Worm (Caenorhabditis elegans) whole organism, late embryonic: Measurements from ENCODE around the gene npp-21.

Experiments used
- C08G9.2 ChIP-seq: sonication (generic microtip); optimal IDR thresholded peaks from 2 replicates; lab custom pipeline; 2016; ENCODE audit warnings: mild to moderate bottlenecking, missing genetic modification characterization, moderate library complexity, missing compliant biosample characterization
- K02D7.2 ChIP-seq: sonication (generic microtip); optimal IDR thresholded peaks from 2 replicates; lab custom pipeline; 2017; ENCODE audit warnings: mild to moderate bottlenecking, missing genetic modification characterization, missing compliant biosample characterization
- T23F11.4 ChIP-seq: fragments of 200-800 bp; sonication (Bioruptor generic); optimal IDR thresholded peaks from 2 replicates; lab custom pipeline; 2018; ENCODE audit warnings: mild to moderate bottlenecking, missing genetic modification characterization, missing compliant biosample characterization
- Y22D7AL.16 ChIP-seq: sonication (generic microtip); optimal IDR thresholded peaks from 2 replicates; lab custom pipeline; 2016; ENCODE audit warnings: missing genetic modification characterization, missing compliant biosample characterization
- ahr-1 ChIP-seq: sonication (generic microtip); optimal IDR thresholded peaks from 2 replicates; lab custom pipeline; 2016; ENCODE audit warnings: missing genetic modification characterization, missing compliant biosample characterization
- ceh-18 ChIP-seq: sonication (generic microtip); optimal IDR thresholded peaks from 2 replicates; lab custom pipeline; 2016; ENCODE audit warnings: missing genetic modification characterization, missing compliant biosample characterization
- ceh-19 ChIP-seq: fragments of 200-800 bp; sonication (Bioruptor generic); optimal IDR thresholded peaks from 2 replicates; lab custom pipeline; 2018; ENCODE audit warnings: mild to moderate bottlenecking, missing genetic modification characterization, missing compliant biosample characterization
- ceh-2 ChIP-seq: sonication (generic microtip); optimal IDR thresholded peaks from 2 replicates; lab custom pipeline; 2016; ENCODE audit warnings: missing genotype, missing genetic modification characterization, missing compliant biosample characterization
- ceh-22 ChIP-seq: sonication (generic microtip); optimal IDR thresholded peaks from 2 replicates; lab custom pipeline; 2017; ENCODE audit warnings: missing biosample characterization, missing genetic modification characterization
- ceh-24 ChIP-seq: sonication (generic microtip); optimal IDR thresholded peaks from 2 replicates; lab custom pipeline; 2016; ENCODE audit warnings: mild to moderate bottlenecking, missing genetic modification characterization, missing compliant biosample characterization
- ceh-30 ChIP-seq: fragments of 150-350 bp; optimal IDR thresholded peaks from 2 replicates; lab custom pipeline; 2014; ENCODE audit warnings: missing biosample characterization, missing genetic modification characterization
- ceh-31 ChIP-seq: sonication (generic microtip); optimal IDR thresholded peaks from 2 replicates; lab custom pipeline; 2016; ENCODE audit warnings: missing genetic modification characterization, missing compliant biosample characterization
- ceh-34 ChIP-seq: sonication (generic microtip); optimal IDR thresholded peaks from 2 replicates; lab custom pipeline; 2016; ENCODE audit warnings: mild to moderate bottlenecking, missing genetic modification characterization, missing compliant biosample characterization
- che-1 ChIP-seq: sonication (generic microtip); optimal IDR thresholded peaks from 2 replicates; lab custom pipeline; 2016; ENCODE audit warnings: mild to moderate bottlenecking, missing genetic modification characterization, missing compliant biosample characterization
- dve-1 ChIP-seq: sonication (generic microtip); optimal IDR thresholded peaks from 2 replicates; lab custom pipeline; 2017; ENCODE audit warnings: antibody characterized with exemption, mild to moderate bottlenecking, missing genetic modification characterization, missing compliant biosample characterization
- elt-4 ChIP-seq: sonication (generic microtip); optimal IDR thresholded peaks from 2 replicates; lab custom pipeline; 2016; ENCODE audit warnings: missing genetic modification characterization, missing compliant biosample characterization
- ets-4 ChIP-seq: sonication (generic microtip); optimal IDR thresholded peaks from 2 replicates; lab custom pipeline; 2016; ENCODE audit warnings: missing genetic modification characterization, missing compliant biosample characterization
- eyg-1 ChIP-seq: sonication (generic microtip); optimal IDR thresholded peaks from 2 replicates; lab custom pipeline; 2016; ENCODE audit warnings: missing genotype, missing genetic modification characterization, missing compliant biosample characterization
- fax-1 ChIP-seq: sonication (generic microtip); optimal IDR thresholded peaks from 2 replicates; lab custom pipeline; 2016; ENCODE audit warnings: missing genotype, missing genetic modification characterization, missing compliant biosample characterization
- fkh-10 ChIP-seq: fragments of 150-350 bp; optimal IDR thresholded peaks from 2 replicates; lab custom pipeline; 2014; ENCODE audit warnings: missing biosample characterization, missing genetic modification reagents, missing genetic modification characterization
- fkh-6 ChIP-seq: sonication (generic microtip); optimal IDR thresholded peaks from 2 replicates; lab custom pipeline; 2016; ENCODE audit warnings: missing genetic modification characterization, missing compliant biosample characterization
- gmeb-2 ChIP-seq: sonication (generic microtip); optimal IDR thresholded peaks from 2 replicates; lab custom pipeline; 2016; ENCODE audit warnings: missing genetic modification characterization, inconsistent platforms, missing compliant biosample characterization
- hlh-30 ChIP-seq: sonication (generic microtip); optimal IDR thresholded peaks from 2 replicates; lab custom pipeline; 2017; ENCODE audit warnings: antibody characterized with exemption, missing genetic modification characterization, missing compliant biosample characterization; ENCODE audit not compliant: insufficient read depth
- hlh-8 ChIP-seq: sonication (generic microtip); optimal IDR thresholded peaks from 2 replicates; lab custom pipeline; 2016; ENCODE audit warnings: missing genotype, missing genetic modification characterization, missing compliant biosample characterization
- lin-11 ChIP-seq: fragments of 200-800 bp; sonication (Bioruptor generic); optimal IDR thresholded peaks from 2 replicates; lab custom pipeline; 2018; ENCODE audit warnings: mild to moderate bottlenecking, missing genetic modification characterization, missing compliant biosample characterization
- nfya-1 ChIP-seq: sonication (generic microtip); optimal IDR thresholded peaks from 2 replicates; lab custom pipeline; 2017; ENCODE audit warnings: missing genetic modification characterization, mild to moderate bottlenecking, missing compliant biosample characterization, antibody characterized with exemption, moderate library complexity
- nhr-232 ChIP-seq: sonication (generic microtip); optimal IDR thresholded peaks from 2 replicates; lab custom pipeline; 2016; ENCODE audit warnings: missing genetic modification characterization, missing compliant biosample characterization
- odd-2 ChIP-seq: sonication (generic microtip); optimal IDR thresholded peaks from 2 replicates; lab custom pipeline; 2017; ENCODE audit warnings: antibody characterized with exemption, mild to moderate bottlenecking, missing genetic modification characterization, missing compliant biosample characterization
- pag-3 ChIP-seq: sonication (generic microtip); optimal IDR thresholded peaks from 2 replicates; lab custom pipeline; 2016; ENCODE audit warnings: missing compliant biosample characterization, missing genetic modification characterization, borderline replicate concordance
- pax-1 ChIP-seq: fragments of 150-350 bp; optimal IDR thresholded peaks from 2 replicates; lab custom pipeline; 2014; ENCODE audit warnings: missing biosample characterization, missing genetic modification characterization
- pha-2 ChIP-seq: sonication (generic microtip); optimal IDR thresholded peaks from 2 replicates; lab custom pipeline; 2017; ENCODE audit warnings: mild to moderate bottlenecking, missing genetic modification characterization, missing compliant biosample characterization
- pha-4 ChIP-seq: fragments of 150-350 bp; optimal IDR thresholded peaks from 2 replicates; lab custom pipeline; 2018; ENCODE audit warnings: missing biosample characterization, missing genetic modification reagents, missing genetic modification characterization
- ref-2 ChIP-seq: sonication (generic microtip); optimal IDR thresholded peaks from 2 replicates; lab custom pipeline; 2016; ENCODE audit warnings: missing genetic modification characterization, missing compliant biosample characterization
- rnt-1 ChIP-seq: sonication (generic microtip); optimal IDR thresholded peaks from 2 replicates; lab custom pipeline; 2016; ENCODE audit warnings: missing genetic modification characterization, missing compliant biosample characterization
- sdc-2 ChIP-seq: sonication (generic microtip); optimal IDR thresholded peaks from 2 replicates; lab custom pipeline; 2016; ENCODE audit warnings: missing genotype, missing genetic modification characterization, missing compliant biosample characterization
- tbx-2 ChIP-seq: sonication (generic microtip); optimal IDR thresholded peaks from 2 replicates; lab custom pipeline; 2016; ENCODE audit warnings: missing genetic modification characterization, missing compliant biosample characterization
- unc-3 ChIP-seq, 2 experiments: fragments of 200-800 bp in 1 of 2; sonication (Bioruptor generic) in 1 of 2; sonication (generic microtip) in 1 of 2; conservative IDR thresholded peaks in 1 of 2; optimal IDR thresholded peaks in 1 of 2; 2 replicates each; pipeline versions ENCODE4 v1.3.6 to Lab custom; 2016 to 2022; ENCODE audit warnings: missing compliant biosample characterization in 2 of 2, missing genetic modification characterization in 2 of 2, missing genetic modification reagents in 1 of 2
- unc-42 ChIP-seq: sonication (generic microtip); optimal IDR thresholded peaks from 2 replicates; lab custom pipeline; 2016; ENCODE audit warnings: missing genotype, missing genetic modification characterization, missing compliant biosample characterization
- unc-55 ChIP-seq: sonication (generic microtip); optimal IDR thresholded peaks from 2 replicates; lab custom pipeline; 2017; ENCODE audit warnings: missing biosample characterization, missing genetic modification reagents, missing genetic modification characterization
- unc-86 ChIP-seq: sonication (generic microtip); optimal IDR thresholded peaks from 2 replicates; lab custom pipeline; 2016; ENCODE audit warnings: missing genetic modification characterization, missing compliant biosample characterization
- zip-5 ChIP-seq: sonication (generic microtip); optimal IDR thresholded peaks from 2 replicates; lab custom pipeline; 2016; ENCODE audit warnings: missing genetic modification characterization, missing compliant biosample characterization
- ztf-16 ChIP-seq: sonication (generic microtip); optimal IDR thresholded peaks from 2 replicates; lab custom pipeline; 2017; ENCODE audit warnings: missing genetic modification characterization, missing compliant biosample characterization

Gene npp-21

ce11 chrII:7642016-7642653 is 42.7 kb downstream of the npp-21 start (continued):
- TF ChIP-seq ceh-19 (GFP tag; lab: Kevin White, UChicago) (peak; percentile 10), elt-4 (tag; lab: Kevin White, UChicago) (no peak), ceh-18 (tag; lab: Kevin White, UChicago) (peak; percentile 95), eyg-1 (no peak), unc-3 (GFP tag; conservative IDR thresholded peaks at IDR 0.05; lab: Robert Waterston, UW) (no peak), unc-3 (tag; optimal IDR thresholded peaks at IDR 0.05; lab: Kevin White, UChicago) (peak; percentile 5), K02D7.2 (tag; lab: Kevin White, UChicago) (no peak), ceh-34 (tag; lab: Kevin White, UChicago) (peak; percentile 74), fkh-6 (no peak), ceh-30 (tag; lab: Kevin White, UChicago) (no peak), ceh-31 (tag; lab: Kevin White, UChicago) (peak; percentile 68), Y22D7AL.16 (no peak), rnt-1 (tag; lab: Kevin White, UChicago) (peak; percentile 67), ets-4 (tag; lab: Kevin White, UChicago) (no peak), pag-3 (tag; lab: Kevin White, UChicago) (no peak), T23F11.4 (GFP tag; lab: Kevin White, UChicago) (no peak), hlh-8 (tag; lab: Kevin White, UChicago) (peak; percentile 39), ceh-22 (tag; lab: Kevin White, UChicago) (no peak), sdc-2 (tag; lab: Kevin White, UChicago) (peak; percentile 23), pha-2 (tag; lab: Kevin White, UChicago) (no peak), tbx-2 (tag; lab: Kevin White, UChicago) (peak; percentile 57), unc-42 (tag; lab: Kevin White, UChicago) (peak; percentile 79), fax-1 (no peak), lin-11 (no peak), nhr-232 (no peak), zip-5 (no peak), odd-2 (no peak), C08G9.2 (no peak), fkh-10 (no peak), gmeb-2 (tag; lab: Kevin White, UChicago) (no peak), nfya-1 (tag; lab: Kevin White, UChicago) (peak; percentile 67), ref-2 (tag; lab: Kevin White, UChicago) (no peak), ztf-16 (tag; lab: Kevin White, UChicago) (no peak), pax-1 (tag; lab: Kevin White, UChicago) (no peak), che-1 (tag; lab: Kevin White, UChicago) (no peak), ceh-2 (tag; lab: Kevin White, UChicago) (no peak), dve-1 (tag; lab: Kevin White, UChicago) (no peak), unc-86 (tag; lab: Kevin White, UChicago) (no peak), hlh-30 (tag; lab: Kevin White, UChicago) (peak; percentile 10), ceh-24 (tag; lab: Kevin White, UChicago) (no peak), unc-55 (GFP tag; lab: Kevin White, UChicago) (peak; percentile 60), ahr-1 (tag; lab: Kevin White, UChicago) (no peak)
- TF ChIP-seq, all 69 proteins: peak for 17

DNA sequence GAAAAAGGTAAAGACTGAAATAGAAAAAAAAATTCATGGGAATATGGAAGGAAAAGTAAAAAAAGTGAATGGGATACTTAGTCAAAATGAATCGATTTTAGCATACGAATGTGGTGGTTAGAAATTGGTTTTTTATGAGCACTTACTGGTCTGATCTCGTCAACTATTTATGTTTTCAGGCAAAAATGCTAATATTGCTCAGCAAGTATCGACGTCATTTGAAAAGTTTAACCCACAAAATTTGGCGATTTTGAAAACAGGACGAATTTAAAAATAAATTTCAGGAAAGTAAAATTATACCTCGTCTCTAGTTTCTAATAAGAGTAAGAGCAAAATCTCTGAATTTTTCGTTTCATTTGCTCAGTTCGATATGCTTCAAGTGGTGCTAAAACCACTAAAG is 43.8 kb downstream of the npp-21 start:
- TF ChIP-seq pha-4 (tag; lab: Kevin White, UChicago): no peak
